In the genomic region with DNA sequence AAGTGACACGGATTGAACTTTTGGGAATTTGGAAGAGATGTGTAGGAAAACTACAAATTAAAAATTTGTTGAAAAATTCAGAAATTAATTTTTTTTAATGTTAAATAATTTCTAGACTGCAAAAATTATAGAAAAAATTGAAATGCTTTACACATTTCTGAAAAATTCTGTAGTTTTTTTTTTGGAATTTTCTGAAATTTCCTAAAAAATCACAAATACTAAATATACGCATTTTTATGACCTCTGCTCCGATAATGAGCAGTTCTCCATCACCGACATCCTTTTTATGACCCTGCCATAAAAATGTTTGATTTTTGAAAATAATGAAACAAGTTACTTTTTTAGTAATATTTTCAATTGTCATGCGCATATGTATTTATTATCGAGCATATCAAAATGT, we compare ENCODE assay signal across 1 worm cellular context.
A peak's percentile ranks its signal among the peaks of the same experiment; 100 is the strongest.
TF ChIP-seq lines count a peak whose summit lies in the region.

No protein-coding gene starts in this region.

TF ChIP-seq in whole organism, L4 larva, 104 proteins besides CTCF, POLR2A, EP300 and RAD21 (continued from another document):
- no peak for TF ChIP-seq dmd-8 (GFP tag; IDR thresholded peaks at IDR 0.05; lab: Robert Waterston, UW)
- no peak for TF ChIP-seq gei-8 (GFP tag; optimal IDR thresholded peaks at IDR 0.05; lab: Kevin White, UChicago)
- TF ChIP-seq zip-2 (tag; optimal IDR thresholded peaks at IDR 0.05; lab: Kevin White, UChicago): no peak
- TF ChIP-seq rbr-2 (tag; optimal IDR thresholded peaks at IDR 0.05; lab: Kevin White, UChicago): no peak
- TF ChIP-seq egl-43 (GFP tag; IDR thresholded peaks at IDR 0.05; lab: Robert Waterston, UW): no peak
- no peak for TF ChIP-seq hlh-30 (tag; optimal IDR thresholded peaks at IDR 0.05; lab: Kevin White, UChicago; ENCODE audit: insufficient read depth)
- no peak for TF ChIP-seq spr-3 (GFP tag; optimal IDR thresholded peaks at IDR 0.05; lab: Kevin White, UChicago)
- no peak for TF ChIP-seq lsy-2 (tag; optimal IDR thresholded peaks at IDR 0.05; lab: Kevin White, UChicago)
- no peak for TF ChIP-seq fkh-10 (GFP tag; optimal IDR thresholded peaks at IDR 0.05; lab: Kevin White, UChicago)
- TF ChIP-seq tag-97 (GFP tag; IDR thresholded peaks at IDR 0.05; lab: Robert Waterston, UW): no peak
- no peak for TF ChIP-seq ces-1 (GFP tag; optimal IDR thresholded peaks at IDR 0.05; lab: Kevin White, UChicago)
- TF ChIP-seq cey-2 (tag; optimal IDR thresholded peaks at IDR 0.05; lab: Kevin White, UChicago; ENCODE audit: borderline replicate concordance, insufficient read depth): no peak
- TF ChIP-seq duxl-1 (tag; optimal IDR thresholded peaks at IDR 0.05; lab: Kevin White, UChicago; ENCODE audit: poor library complexity): no peak
- TF ChIP-seq ceh-62 (tag; optimal IDR thresholded peaks at IDR 0.05; lab: Kevin White, UChicago): no peak
- TF ChIP-seq R02D3.7 (tag; optimal IDR thresholded peaks at IDR 0.05; lab: Kevin White, UChicago): no peak
- no peak for TF ChIP-seq ctbp-1 (GFP tag; IDR thresholded peaks at IDR 0.05; lab: Robert Waterston, UW)
- no peak for TF ChIP-seq D1046.2 (GFP tag; IDR thresholded peaks at IDR 0.05; lab: Robert Waterston, UW)
- no peak for TF ChIP-seq lin-13 (GFP tag; optimal IDR thresholded peaks at IDR 0.05; lab: Kevin White, UChicago)
- peak; percentile 10 for TF ChIP-seq hlh-11 (tag; optimal IDR thresholded peaks at IDR 0.05; lab: Kevin White, UChicago)
- no peak for TF ChIP-seq attf-4 (tag; optimal IDR thresholded peaks at IDR 0.05; lab: Kevin White, UChicago)
- 0 out of 2 replicates have a peak, but pooled peaks have one; percentile 24 for TF ChIP-seq saeg-2 (GFP tag; IDR thresholded peaks at IDR 0.05; lab: Robert Waterston, UW)
- no peak for TF ChIP-seq skn-1 (tag; optimal IDR thresholded peaks at IDR 0.05; lab: Kevin White, UChicago)
- no peak for TF ChIP-seq vab-7 (GFP tag; IDR thresholded peaks at IDR 0.05; lab: Robert Waterston, UW)
- TF ChIP-seq lin-29 (GFP tag; IDR thresholded peaks at IDR 0.05; lab: Robert Waterston, UW): no peak
- TF ChIP-seq ceh-44 (GFP tag; IDR thresholded peaks at IDR 0.05; lab: Robert Waterston, UW): no peak
- TF ChIP-seq zip-11 (GFP tag; IDR thresholded peaks at IDR 0.05; lab: Robert Waterston, UW): no peak
- no peak for TF ChIP-seq mdl-1 (tag; optimal IDR thresholded peaks at IDR 0.05; lab: Kevin White, UChicago)
- no peak for TF ChIP-seq F49E8.2 (tag; optimal IDR thresholded peaks at IDR 0.05; lab: Kevin White, UChicago; ENCODE audit: borderline replicate concordance)
- peak; percentile 91 for TF ChIP-seq php-3 (GFP tag; IDR thresholded peaks at IDR 0.05; lab: Robert Waterston, UW)
- no peak for TF ChIP-seq nhr-237 (tag; optimal IDR thresholded peaks at IDR 0.05; lab: Kevin White, UChicago)
- no peak for TF ChIP-seq F37D6.2 (tag; optimal IDR thresholded peaks at IDR 0.05; lab: Kevin White, UChicago)
- no peak for TF ChIP-seq ceh-28 (tag; optimal IDR thresholded peaks at IDR 0.05; lab: Kevin White, UChicago)
- peak; percentile 79 for TF ChIP-seq pqm-1 (tag; optimal IDR thresholded peaks at IDR 0.05; lab: Kevin White, UChicago)
- no peak for TF ChIP-seq aly-2 (tag; optimal IDR thresholded peaks at IDR 0.05; lab: Kevin White, UChicago)
- no peak for TF ChIP-seq hmg-1.1 (GFP tag; IDR thresholded peaks at IDR 0.05; lab: Robert Waterston, UW)
- no peak for TF ChIP-seq madf-5 (GFP tag; IDR thresholded peaks at IDR 0.05; lab: Robert Waterston, UW)
- no peak for TF ChIP-seq set-16 (GFP tag; IDR thresholded peaks at IDR 0.05; lab: Robert Waterston, UW)
- TF ChIP-seq Y75B8A.6 (GFP tag; IDR thresholded peaks at IDR 0.05; lab: Robert Waterston, UW): 0 out of 2 replicates have a peak, but pooled peaks have one; percentile 52
- TF ChIP-seq dmd-6 (GFP tag; IDR thresholded peaks at IDR 0.05; lab: Robert Waterston, UW): peak; percentile 58
- TF ChIP-seq daf-16 (GFP tag; optimal IDR thresholded peaks at IDR 0.05; lab: Kevin White, UChicago): no peak
- TF ChIP-seq daf-16 (tag; optimal IDR thresholded peaks at IDR 0.05; lab: Kevin White, UChicago): no peak
- TF ChIP-seq lin-1 (GFP tag; IDR thresholded peaks at IDR 0.05; lab: Robert Waterston, UW): no peak
- no peak for TF ChIP-seq egl-27 (tag; optimal IDR thresholded peaks at IDR 0.05; lab: Kevin White, UChicago)
- no peak for TF ChIP-seq ZK546.5 (tag; optimal IDR thresholded peaks at IDR 0.05; lab: Kevin White, UChicago)
- no peak for TF ChIP-seq ztf-11 (tag; optimal IDR thresholded peaks at IDR 0.05; lab: Kevin White, UChicago)
- no peak for TF ChIP-seq ZK337.2 (GFP tag; IDR thresholded peaks at IDR 0.05; lab: Robert Waterston, UW)
- TF ChIP-seq T20F7.1 (GFP tag; optimal IDR thresholded peaks at IDR 0.05; lab: Kevin White, UChicago): no peak
- no peak for TF ChIP-seq nhr-111 (GFP tag; optimal IDR thresholded peaks at IDR 0.05; lab: Kevin White, UChicago)
- TF ChIP-seq ztf-7 (tag; optimal IDR thresholded peaks at IDR 0.05; lab: Kevin White, UChicago): no peak
- TF ChIP-seq ceh-82 (tag; optimal IDR thresholded peaks at IDR 0.05; lab: Kevin White, UChicago): no peak
- peak; percentile 77 for TF ChIP-seq nhr-77 (tag; optimal IDR thresholded peaks at IDR 0.05; lab: Kevin White, UChicago)
- no peak for TF ChIP-seq dpl-1 (GFP tag; optimal IDR thresholded peaks at IDR 0.05; lab: Kevin White, UChicago)
- TF ChIP-seq zag-1 (tag; optimal IDR thresholded peaks at IDR 0.05; lab: Kevin White, UChicago): no peak
- peak; percentile 62; the same call in 1 of the 2 replicates for TF ChIP-seq zfp-3 (GFP tag; conservative IDR thresholded peaks at IDR 0.05; lab: Robert Waterston, UW)
- no peak for TF ChIP-seq mxl-3 (GFP tag; optimal IDR thresholded peaks at IDR 0.05; lab: Kevin White, UChicago)
- TF ChIP-seq zfp-2 (tag; optimal IDR thresholded peaks at IDR 0.05; lab: Kevin White, UChicago): no peak
- TF ChIP-seq nhr-11 (tag; optimal IDR thresholded peaks at IDR 0.05; lab: Kevin White, UChicago): no peak
- TF ChIP-seq ceh-20 (GFP tag; IDR thresholded peaks at IDR 0.05; lab: Robert Waterston, UW): no peak
- no peak for TF ChIP-seq lin-38 (GFP tag; IDR thresholded peaks at IDR 0.05; lab: Robert Waterston, UW)
- TF ChIP-seq madf-9 (GFP tag; conservative IDR thresholded peaks at IDR 0.05; lab: Robert Waterston, UW): no peak
- TF ChIP-seq lin-39 (tag; optimal IDR thresholded peaks at IDR 0.05; lab: Kevin White, UChicago): no peak
- no peak for TF ChIP-seq unc-62 (GFP tag; optimal IDR thresholded peaks at IDR 0.05 in 1 of 2; lab: Kevin White, UChicago)
- TF ChIP-seq unc-62 (tag; optimal IDR thresholded peaks at IDR 0.05; lab: Kevin White, UChicago): no peak
- TF ChIP-seq tra-1 (GFP tag; IDR thresholded peaks at IDR 0.05; lab: Robert Waterston, UW): 0 out of 2 replicates have a peak, but pooled peaks have one; percentile 27
- no peak for TF ChIP-seq sdz-12 (GFP tag; optimal IDR thresholded peaks at IDR 0.05; lab: Kevin White, UChicago)
- TF ChIP-seq daf-12 (tag; optimal IDR thresholded peaks at IDR 0.05; lab: Kevin White, UChicago): no peak
- TF ChIP-seq F10B5.3 (tag; optimal IDR thresholded peaks at IDR 0.05; lab: Kevin White, UChicago): no peak
- TF ChIP-seq F26F4.8 (GFP tag; conservative IDR thresholded peaks at IDR 0.05; lab: Robert Waterston, UW): no peak
